Worm (Caenorhabditis elegans) whole organism, early embryonic: Measurements from ENCODE around the gene tsn-1.

Experiments
- B0310.2 ChIP-seq: sonication (generic microtip); optimal IDR thresholded peaks from 2 replicates; lab custom pipeline; 2016; ENCODE audit warnings: mild to moderate bottlenecking, missing genetic modification characterization, missing compliant biosample characterization
- F13C5.2 ChIP-seq: sonication (generic microtip); optimal IDR thresholded peaks from 2 replicates; lab custom pipeline; 2017; ENCODE audit warnings: mild to moderate bottlenecking, missing genetic modification characterization, inconsistent platforms, missing compliant biosample characterization
- aly-1 ChIP-seq: sonication (generic microtip); optimal IDR thresholded peaks from 2 replicates; lab custom pipeline; 2016; ENCODE audit warnings: missing genetic modification characterization, missing compliant biosample characterization
- ama-1 ChIP-seq: fragments of 150-350 bp; optimal IDR thresholded peaks from 2 replicates; lab custom pipeline; 2014
- ceh-13 ChIP-seq: fragments of 200-800 bp; sonication (Bioruptor generic); optimal IDR thresholded peaks from 2 replicates; lab custom pipeline; 2018; ENCODE audit warnings: mild to moderate bottlenecking, missing genetic modification characterization, missing compliant biosample characterization
- ceh-36 ChIP-seq: sonication (generic microtip); optimal IDR thresholded peaks from 2 replicates; lab custom pipeline; 2016; ENCODE audit warnings: missing genetic modification characterization, inconsistent platforms, missing compliant biosample characterization
- ets-7 ChIP-seq: sonication (generic microtip); optimal IDR thresholded peaks from 2 replicates; lab custom pipeline; 2016; ENCODE audit warnings: missing genotype, missing genetic modification characterization, missing compliant biosample characterization
- flt-1 ChIP-seq: fragments of 200-800 bp; sonication (Bioruptor generic); IDR thresholded peaks from 2 replicates; pipeline ENCODE4 v1.3.6; 2022; ENCODE audit warnings: missing genetic modification characterization, missing compliant biosample characterization
- hmbx-1 ChIP-seq: sonication (generic microtip); optimal IDR thresholded peaks from 2 replicates; lab custom pipeline; 2016; ENCODE audit warnings: mild to moderate bottlenecking, missing genetic modification characterization, missing compliant biosample characterization
- hmg-4 ChIP-seq: fragments of 200-800 bp; sonication (Bioruptor generic); optimal IDR thresholded peaks from 2 replicates; lab custom pipeline; 2018; ENCODE audit warnings: mild to moderate bottlenecking, missing genetic modification characterization, missing compliant biosample characterization
- hnd-1 ChIP-seq: sonication (generic microtip); optimal IDR thresholded peaks from 2 replicates; lab custom pipeline; 2016; ENCODE audit warnings: missing genetic modification characterization, missing compliant biosample characterization
- pes-1 ChIP-seq: fragments of 200-800 bp; sonication (Bioruptor generic); IDR thresholded peaks from 2 replicates; pipeline ENCODE4 v1.3.6; 2022; ENCODE audit warnings: missing genetic modification reagents, missing genetic modification characterization, missing compliant biosample characterization
- scrt-1 ChIP-seq: fragments of 200-800 bp; sonication (Bioruptor generic); IDR thresholded peaks from 2 replicates; pipeline ENCODE4 v1.3.6; 2022; ENCODE audit warnings: missing genetic modification characterization, missing compliant biosample characterization
- tbx-11 ChIP-seq: fragments of 200-800 bp; sonication (Bioruptor generic); IDR thresholded peaks from 2 replicates; pipeline ENCODE4 v1.3.6; 2022; ENCODE audit warnings: missing genetic modification characterization, missing compliant biosample characterization

ce11 chrII:4673242-4673641, 33.4 kb upstream of the tsn-1 start:
- TF ChIP-seq flt-1, result no peak
- TF ChIP-seq ama-1, result no peak
- no peak for TF ChIP-seq ceh-13
- no peak for TF ChIP-seq B0310.2
- no peak for TF ChIP-seq hnd-1 (tag; lab: Kevin White, UChicago)
- no peak for TF ChIP-seq ets-7
- TF ChIP-seq F13C5.2 (tag; lab: Kevin White, UChicago), result no peak
- no peak for TF ChIP-seq aly-1 (tag; lab: Kevin White, UChicago)
- TF ChIP-seq tbx-11 (GFP tag; lab: Robert Waterston, UW), result no peak
- no peak for TF ChIP-seq hmbx-1 (tag; lab: Kevin White, UChicago)
- no peak for TF ChIP-seq ceh-36 (tag; lab: Kevin White, UChicago)
- no peak for TF ChIP-seq hmg-4 (GFP tag; lab: Kevin White, UChicago)
- TF ChIP-seq pes-1 (GFP tag; lab: Robert Waterston, UW), result no peak
- TF ChIP-seq scrt-1, result no peak
